Worm (Caenorhabditis elegans) whole organism, early embryonic: ENCODE results near the gene hars-1.

Source experiments
- B0310.2 ChIP-seq: sonication (generic microtip); optimal IDR thresholded peaks from 2 replicates; lab custom pipeline; 2016; ENCODE audit warnings: mild to moderate bottlenecking, missing genetic modification characterization, missing compliant biosample characterization
- F13C5.2 ChIP-seq: sonication (generic microtip); optimal IDR thresholded peaks from 2 replicates; lab custom pipeline; 2017; ENCODE audit warnings: mild to moderate bottlenecking, missing genetic modification characterization, inconsistent platforms, missing compliant biosample characterization
- aly-1 ChIP-seq: sonication (generic microtip); optimal IDR thresholded peaks from 2 replicates; lab custom pipeline; 2016; ENCODE audit warnings: missing genetic modification characterization, missing compliant biosample characterization
- ama-1 ChIP-seq: fragments of 150-350 bp; optimal IDR thresholded peaks from 2 replicates; lab custom pipeline; 2014
- ceh-13 ChIP-seq: fragments of 200-800 bp; sonication (Bioruptor generic); optimal IDR thresholded peaks from 2 replicates; lab custom pipeline; 2018; ENCODE audit warnings: mild to moderate bottlenecking, missing genetic modification characterization, missing compliant biosample characterization
- ceh-36 ChIP-seq: sonication (generic microtip); optimal IDR thresholded peaks from 2 replicates; lab custom pipeline; 2016; ENCODE audit warnings: missing genetic modification characterization, inconsistent platforms, missing compliant biosample characterization
- ets-7 ChIP-seq: sonication (generic microtip); optimal IDR thresholded peaks from 2 replicates; lab custom pipeline; 2016; ENCODE audit warnings: missing genotype, missing genetic modification characterization, missing compliant biosample characterization
- flt-1 ChIP-seq: fragments of 200-800 bp; sonication (Bioruptor generic); IDR thresholded peaks from 2 replicates; pipeline ENCODE4 v1.3.6; 2022; ENCODE audit warnings: missing genetic modification characterization, missing compliant biosample characterization
- hmbx-1 ChIP-seq: sonication (generic microtip); optimal IDR thresholded peaks from 2 replicates; lab custom pipeline; 2016; ENCODE audit warnings: mild to moderate bottlenecking, missing genetic modification characterization, missing compliant biosample characterization
- hmg-4 ChIP-seq: fragments of 200-800 bp; sonication (Bioruptor generic); optimal IDR thresholded peaks from 2 replicates; lab custom pipeline; 2018; ENCODE audit warnings: mild to moderate bottlenecking, missing genetic modification characterization, missing compliant biosample characterization
- hnd-1 ChIP-seq: sonication (generic microtip); optimal IDR thresholded peaks from 2 replicates; lab custom pipeline; 2016; ENCODE audit warnings: missing genetic modification characterization, missing compliant biosample characterization
- pes-1 ChIP-seq: fragments of 200-800 bp; sonication (Bioruptor generic); IDR thresholded peaks from 2 replicates; pipeline ENCODE4 v1.3.6; 2022; ENCODE audit warnings: missing genetic modification reagents, missing genetic modification characterization, missing compliant biosample characterization
- scrt-1 ChIP-seq: fragments of 200-800 bp; sonication (Bioruptor generic); IDR thresholded peaks from 2 replicates; pipeline ENCODE4 v1.3.6; 2022; ENCODE audit warnings: missing genetic modification characterization, missing compliant biosample characterization
- sea-1 ChIP-seq: fragments of 200-800 bp; sonication (Bioruptor generic); conservative IDR thresholded peaks from 2 replicates; pipeline ENCODE4 v1.3.6; 2022; ENCODE audit warnings: missing genetic modification characterization, missing compliant biosample characterization
- tbx-11 ChIP-seq: fragments of 200-800 bp; sonication (Bioruptor generic); IDR thresholded peaks from 2 replicates; pipeline ENCODE4 v1.3.6; 2022; ENCODE audit warnings: missing genetic modification characterization, missing compliant biosample characterization
- tbx-37 ChIP-seq: fragments of 200-800 bp; sonication (Bioruptor generic); conservative IDR thresholded peaks from 2 replicates; pipeline ENCODE4 v1.3.6; 2022; ENCODE audit warnings: missing genetic modification reagents, missing genetic modification characterization, missing compliant biosample characterization
- tra-4 ChIP-seq: sonication (generic microtip); optimal IDR thresholded peaks from 2 replicates; lab custom pipeline; 2017; ENCODE audit warnings: missing genetic modification characterization, missing compliant biosample characterization

The hars-1 gene

ce11 chrIV:10858300-10859016, at the start of gene hars-1, which contains the start of gene T11G6.2:
hars-1 (plus strand) TSS chrIV:10858957.
T11G6.2 (minus strand) TSS chrIV:10858496.
- TF ChIP-seq sea-1 (GFP tag; lab: Robert Waterston, UW): no peak

- TF ChIP-seq tbx-37 (GFP tag; lab: Robert Waterston, UW): no peak
- TF ChIP-seq hmbx-1: no peak
- no peak for TF ChIP-seq ama-1 (lab: Kevin White, UChicago)
- no peak for TF ChIP-seq ets-7 (tag; lab: Kevin White, UChicago)
- no peak for TF ChIP-seq aly-1 (tag; lab: Kevin White, UChicago)
These were observed 47.9 kb upstream of the hars-1 start for ce11 chrIV:10810820-10811219.

- no peak for TF ChIP-seq pes-1 (GFP tag; lab: Robert Waterston, UW)
- TF ChIP-seq hmg-4: no peak
- TF ChIP-seq aly-1 (tag; lab: Kevin White, UChicago): no peak
- TF ChIP-seq tbx-11 (GFP tag; lab: Robert Waterston, UW): no peak
- no peak for TF ChIP-seq ets-7 (tag; lab: Kevin White, UChicago)
- TF ChIP-seq hnd-1: no peak
- no peak for TF ChIP-seq tbx-37 (GFP tag; lab: Robert Waterston, UW)
- TF ChIP-seq hmbx-1: no peak
- no peak for TF ChIP-seq F13C5.2 (tag; lab: Kevin White, UChicago)
- no peak for TF ChIP-seq sea-1 (GFP tag; lab: Robert Waterston, UW)
- TF ChIP-seq tra-4 (tag; lab: Kevin White, UChicago): no peak
- no peak for TF ChIP-seq flt-1 (GFP tag; lab: Robert Waterston, UW)
- no peak for TF ChIP-seq ceh-36
- no peak for TF ChIP-seq ama-1 (lab: Kevin White, UChicago)
These were observed 47.4 kb upstream of the hars-1 start for ce11 chrIV:10811388-10811787.

- TF ChIP-seq tbx-37 (GFP tag; lab: Robert Waterston, UW): no peak
- no peak for TF ChIP-seq scrt-1 (GFP tag; lab: Robert Waterston, UW)
- TF ChIP-seq ama-1 (lab: Kevin White, UChicago): no peak
- TF ChIP-seq ceh-36: no peak
- TF ChIP-seq aly-1 (tag; lab: Kevin White, UChicago): no peak
These were observed 46.7 kb upstream of the hars-1 start, which contains the start of gene miz-1 for ce11 chrIV:10812099-10812498. miz-1 (plus strand) TSS chrIV:10812399.

- TF ChIP-seq tbx-11 (GFP tag; lab: Robert Waterston, UW) (no peak), hmg-4 (no peak)
These were observed 42.8 kb upstream of the hars-1 start for ce11 chrIV:10815950-10816349.

- TF ChIP-seq ceh-13 (GFP tag; lab: Kevin White, UChicago) (no peak), tbx-37 (GFP tag; lab: Robert Waterston, UW) (no peak), pes-1 (GFP tag; lab: Robert Waterston, UW) (no peak), scrt-1 (GFP tag; lab: Robert Waterston, UW) (peak; percentile 8; the same call in 1 of the 2 replicates), flt-1 (GFP tag; lab: Robert Waterston, UW) (no peak; the same call in 1 of the 2 replicates), hmg-4 (peak; percentile 94), B0310.2 (tag; lab: Kevin White, UChicago) (peak; percentile 0), tra-4 (tag; lab: Kevin White, UChicago) (no peak), ets-7 (tag; lab: Kevin White, UChicago) (no peak), aly-1 (tag; lab: Kevin White, UChicago) (peak; percentile 68), F13C5.2 (tag; lab: Kevin White, UChicago) (peak; percentile 44), sea-1 (GFP tag; lab: Robert Waterston, UW) (no peak), ceh-36 (peak; percentile 21), tbx-11 (GFP tag; lab: Robert Waterston, UW) (no peak), hnd-1 (no peak), ama-1 (lab: Kevin White, UChicago) (no peak), hmbx-1 (no peak)
These were observed 41.7 kb upstream of the hars-1 start for ce11 chrIV:10817030-10817429.

- TF ChIP-seq hmg-4: no peak
These were observed 39.7 kb upstream of the hars-1 start for ce11 chrIV:10819049-10819448.

- TF ChIP-seq flt-1 (GFP tag; lab: Robert Waterston, UW): no peak
- TF ChIP-seq hmg-4: no peak
- no peak for TF ChIP-seq ceh-36
- no peak for TF ChIP-seq tbx-37 (GFP tag; lab: Robert Waterston, UW)
- no peak for TF ChIP-seq ama-1 (lab: Kevin White, UChicago)
- TF ChIP-seq tra-4 (tag; lab: Kevin White, UChicago): no peak
- no peak for TF ChIP-seq B0310.2 (tag; lab: Kevin White, UChicago)
- no peak for TF ChIP-seq F13C5.2 (tag; lab: Kevin White, UChicago)
- no peak for TF ChIP-seq ceh-13 (GFP tag; lab: Kevin White, UChicago)
These were observed 38.6 kb upstream of the hars-1 start for ce11 chrIV:10820114-10820513.
